Worm (Caenorhabditis elegans) whole organism, young adult: ENCODE measurements around the gene F13B9.2.

Source experiments
- Y56A3A.18 ChIP-seq: fragments of 200-800 bp; sonication (Bioruptor generic); IDR thresholded peaks from 2 replicates; pipeline ENCODE4 v1.3.6; 2022; ENCODE audit warnings: missing genetic modification reagents, missing genetic modification characterization, missing compliant biosample characterization
- ama-1 ChIP-seq, 3 experiments: fragments of 150-350 bp in 1 of 3; sonication (generic microtip) in 2 of 3; optimal IDR thresholded peaks; 2 replicates each; lab custom pipeline; 2014 to 2018; ENCODE audit warnings: missing biosample characterization in 2 of 3, missing genetic modification characterization in 2 of 3, missing genetic modification reagents in 2 of 3
- efl-1 ChIP-seq: fragments of 150-350 bp; optimal IDR thresholded peaks from 2 replicates; lab custom pipeline; 2014; ENCODE audit warnings: missing biosample characterization, missing genetic modification reagents, missing genetic modification characterization
- gei-17 ChIP-seq: fragments of 200-800 bp; sonication (Bioruptor generic); optimal IDR thresholded peaks from 2 replicates; lab custom pipeline; 2018; ENCODE audit warnings: mild to moderate bottlenecking, missing genetic modification characterization, missing compliant biosample characterization
- him-1 ChIP-seq: sonication (generic microtip); optimal IDR thresholded peaks from 2 replicates; lab custom pipeline; 2016; ENCODE audit warnings: missing genotype, missing genetic modification reagents, missing genetic modification characterization, missing compliant biosample characterization
- lsy-27 ChIP-seq: sonication (generic microtip); optimal IDR thresholded peaks from 2 replicates; lab custom pipeline; 2017; ENCODE audit warnings: missing genetic modification characterization, mild to moderate bottlenecking, missing compliant biosample characterization, antibody characterized with exemption, missing genotype, borderline replicate concordance; ENCODE audit not compliant: insufficient read depth
- nhr-179 ChIP-seq: sonication (generic microtip); optimal IDR thresholded peaks from 2 replicates; lab custom pipeline; 2016; ENCODE audit warnings: mild to moderate bottlenecking, missing genetic modification characterization, missing compliant biosample characterization
- nhr-90 ChIP-seq: sonication (generic microtip); optimal IDR thresholded peaks from 2 replicates; lab custom pipeline; 2016; ENCODE audit warnings: missing genotype, mild to moderate bottlenecking, missing genetic modification characterization, missing compliant biosample characterization
- unc-130 ChIP-seq: sonication (generic microtip); optimal IDR thresholded peaks from 2 replicates; lab custom pipeline; 2016; ENCODE audit warnings: missing genetic modification reagents, missing genetic modification characterization, missing compliant biosample characterization
- xnd-1 ChIP-seq: sonication (generic microtip); optimal IDR thresholded peaks from 2 replicates; lab custom pipeline; 2016; ENCODE audit warnings: missing genotype, missing genetic modification reagents, missing genetic modification characterization, missing compliant biosample characterization

DNA sequence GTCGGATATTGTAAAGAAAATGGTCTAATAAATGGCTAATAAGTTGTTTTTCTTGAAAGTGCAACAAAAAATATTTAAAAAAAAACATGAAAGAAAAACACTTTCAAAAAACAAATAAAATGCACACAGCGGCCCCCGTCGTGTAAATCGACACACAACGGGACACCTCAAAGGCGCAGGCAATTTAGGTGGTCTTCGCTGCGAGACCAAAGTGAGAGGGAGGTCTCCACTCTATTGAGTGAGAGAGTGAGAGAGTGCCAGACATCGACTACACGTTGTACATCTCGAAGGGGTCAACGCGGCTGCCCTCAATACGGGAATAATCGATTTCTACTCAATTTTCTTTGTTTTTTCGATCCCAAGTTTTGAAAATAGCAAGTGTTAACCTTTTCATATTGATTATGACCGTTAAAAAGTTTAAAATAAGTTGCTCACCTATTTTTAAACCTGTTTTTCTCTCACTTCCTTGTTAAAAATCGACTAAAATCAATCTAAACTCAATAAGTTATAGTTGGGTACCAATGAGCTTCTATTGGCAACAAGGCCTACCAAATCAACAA is 1.3 kb downstream of the F13B9.2 start, which contains the start of gene sec-16A.2:
- TF ChIP-seq ama-1 (optimal IDR thresholded peaks at IDR 0.05; lab: Kevin White, UChicago) (no peak), ama-1 (GFP tag; optimal IDR thresholded peaks at IDR 0.05; lab: Kevin White, UChicago) (no peak), gei-17 (GFP tag; lab: Kevin White, UChicago) (no peak), lsy-27 (tag; lab: Kevin White, UChicago) (no peak), nhr-90 (no peak), efl-1 (no peak), him-1 (tag; lab: Kevin White, UChicago) (no peak), nhr-179 (tag; lab: Kevin White, UChicago) (no peak), xnd-1 (tag; lab: Kevin White, UChicago) (no peak), unc-130 (no peak), Y56A3A.18 (GFP tag; lab: Robert Waterston, UW) (no peak)
